Worm (Caenorhabditis elegans) whole organism, L4/young adult: ENCODE results near the gene F58G6.7.

Experiments
- W03F9.2 ChIP-seq: fragments of 150-350 bp; optimal IDR thresholded peaks from 2 replicates; lab custom pipeline; 2014; ENCODE audit warnings: missing biosample characterization, missing genetic modification characterization
- dao-5 ChIP-seq: sonication (generic microtip); optimal IDR thresholded peaks from 2 replicates; lab custom pipeline; 2016; ENCODE audit warnings: missing genotype, missing genetic modification characterization, moderate library complexity, missing compliant biosample characterization
- him-1 ChIP-seq: sonication (generic microtip); optimal IDR thresholded peaks from 2 replicates; lab custom pipeline; 2016; ENCODE audit warnings: missing genotype, missing genetic modification reagents, missing genetic modification characterization, missing compliant biosample characterization

DNA sequence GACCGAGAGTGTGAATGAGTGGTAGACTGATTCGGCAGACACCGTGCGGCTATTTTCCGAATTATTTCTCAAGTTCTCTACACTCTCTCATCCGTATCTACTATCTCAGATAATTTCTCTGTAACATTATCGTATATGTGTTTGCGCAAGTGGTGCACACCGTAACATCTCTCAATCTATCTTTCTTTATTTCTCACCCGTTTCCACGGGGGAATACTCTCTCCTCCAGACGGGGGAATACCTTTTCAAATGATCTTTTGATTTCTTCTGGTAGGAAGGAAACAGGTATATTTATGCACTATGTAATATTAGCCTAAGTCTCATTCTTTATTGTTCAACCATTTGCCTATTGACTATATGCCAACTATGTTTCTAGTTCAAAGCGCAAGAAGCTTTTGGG lies 13.0 kb downstream of the F58G6.7 start:
- TF ChIP-seq him-1: no peak
- TF ChIP-seq dao-5: no peak
- no peak for TF ChIP-seq W03F9.2 (tag; lab: Kevin White, UChicago)
